Fruit fly (Drosophila melanogaster) whole organism, larva: ENCODE measurements around the gene CG9356.
A peak's percentile ranks its signal among the peaks of the same experiment; 100 is the strongest.

Source experiments
- noc ChIP-seq: fragments of 200-800 bp; sonication (Bioruptor generic); optimal IDR thresholded peaks from 3 replicates; lab custom pipeline; 2019; ENCODE audit warnings: missing biosample characterization, mild to moderate bottlenecking, missing genetic modification characterization, moderate library complexity

Gene CG9356

dm6 chr3R:9404104-9404512 lies at the start of gene CG9356, which contains the start of the genes BBIP1 and CG8135:
Gene CG9356 (minus strand): TSS chr3R:9404269.
Gene BBIP1 (plus strand): TSS chr3R:9404385.
Gene CG8135 (plus strand): TSS chr3R:9404385.
- peak; percentile 65 for TF ChIP-seq noc (tag; lab: Kevin White, UChicago)

- TF ChIP-seq noc (tag; lab: Kevin White, UChicago) = no peak
These were observed 46.6 kb upstream of the CG9356 start for dm6 chr3R:9450672-9451071.

- no peak for TF ChIP-seq noc (tag; lab: Kevin White, UChicago)
These were observed 44.3 kb upstream of the CG9356 start for dm6 chr3R:9448320-9448719.

DNA sequence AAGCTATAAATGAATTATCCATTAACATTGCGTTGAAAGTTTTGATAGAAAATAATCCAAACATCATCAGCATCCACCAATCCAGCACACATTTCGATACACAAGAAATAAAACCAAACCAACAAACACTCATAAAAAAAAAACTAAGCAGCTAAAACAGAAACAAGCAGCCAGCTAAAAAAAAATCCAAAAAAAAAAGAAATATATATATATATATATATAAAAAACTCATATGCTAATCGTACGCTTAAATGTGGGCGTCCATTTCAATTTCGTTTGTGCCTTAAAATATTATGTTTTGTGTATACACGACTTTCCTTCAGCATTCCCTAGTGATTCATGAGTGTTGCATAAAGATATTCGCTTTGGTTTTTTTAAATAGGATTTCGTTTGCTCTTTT lies 37.9 kb upstream of the CG9356 start:
- TF ChIP-seq noc (tag; lab: Kevin White, UChicago) = no peak

DNA sequence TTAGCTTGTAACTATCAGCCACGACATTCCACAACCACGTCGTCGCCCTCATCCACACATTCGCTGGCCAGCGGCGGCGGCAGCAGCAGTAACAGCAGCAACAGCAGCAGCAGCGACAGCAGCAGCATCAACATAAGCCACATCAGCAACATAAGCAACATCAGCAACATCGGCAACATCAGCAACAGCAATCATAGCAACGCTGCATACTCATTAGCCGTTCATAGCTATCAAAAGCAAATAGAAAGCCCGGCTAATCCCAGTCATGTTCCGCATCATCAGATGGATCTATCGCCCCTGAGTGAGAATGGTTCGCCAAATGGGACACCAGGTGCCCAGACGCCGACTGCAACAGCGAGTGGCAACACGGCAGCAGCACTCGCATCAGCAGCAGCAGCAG lies 37.1 kb upstream of the CG9356 start:
- no peak for TF ChIP-seq noc (tag; lab: Kevin White, UChicago)

DNA sequence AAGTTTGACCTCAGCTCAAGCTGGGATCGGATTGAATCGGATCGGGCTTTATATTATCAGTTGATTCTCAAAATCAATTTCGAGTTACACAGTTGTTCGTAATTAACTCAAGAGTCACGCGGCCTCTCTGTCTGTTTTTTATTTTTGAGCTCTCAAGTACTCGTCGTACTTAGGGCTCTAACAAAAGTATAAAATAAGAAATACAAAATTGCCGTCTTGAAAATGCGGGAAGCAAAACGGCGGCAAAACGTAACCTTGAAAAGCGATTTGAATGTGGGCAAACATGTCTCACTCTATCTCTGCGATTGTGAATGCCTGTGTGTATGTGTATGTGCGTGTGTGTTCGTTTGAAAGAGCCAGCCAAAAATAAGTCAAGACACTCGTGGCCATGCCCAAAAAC lies 33.5 kb upstream of the CG9356 start:
- TF ChIP-seq noc (tag; lab: Kevin White, UChicago) = no peak

dm6 chr3R:9436358-9436972 lies 32.4 kb upstream of the CG9356 start:
- TF ChIP-seq noc (tag; lab: Kevin White, UChicago) = peak; percentile 38

DNA sequence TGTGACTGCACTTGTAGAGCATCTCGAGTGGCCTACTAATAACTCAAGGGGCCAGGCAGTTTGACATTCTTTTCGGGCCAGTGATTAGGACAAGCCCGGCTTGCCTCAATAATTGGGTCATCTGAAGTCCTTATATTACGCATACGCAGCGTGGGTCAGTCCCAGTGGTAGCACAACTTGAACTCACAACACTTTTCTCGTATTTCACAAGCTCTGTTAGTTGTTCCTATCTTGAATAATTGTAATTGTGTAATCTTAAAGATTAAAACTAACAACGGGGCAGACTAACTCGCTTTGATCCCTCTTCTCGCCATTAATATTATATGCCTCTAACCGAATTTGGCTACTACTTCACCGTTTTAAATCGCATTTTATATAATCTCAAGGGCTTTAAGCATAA lies 31.8 kb upstream of the CG9356 start:
- TF ChIP-seq noc (tag; lab: Kevin White, UChicago) = no peak

- peak; percentile 91 for TF ChIP-seq noc (tag; lab: Kevin White, UChicago)
These were observed 30.7 kb upstream of the CG9356 start for dm6 chr3R:9434543-9435407.

dm6 chr3R:9433774-9434173 lies 29.7 kb upstream of the CG9356 start:
- no peak for TF ChIP-seq noc (tag; lab: Kevin White, UChicago)

DNA sequence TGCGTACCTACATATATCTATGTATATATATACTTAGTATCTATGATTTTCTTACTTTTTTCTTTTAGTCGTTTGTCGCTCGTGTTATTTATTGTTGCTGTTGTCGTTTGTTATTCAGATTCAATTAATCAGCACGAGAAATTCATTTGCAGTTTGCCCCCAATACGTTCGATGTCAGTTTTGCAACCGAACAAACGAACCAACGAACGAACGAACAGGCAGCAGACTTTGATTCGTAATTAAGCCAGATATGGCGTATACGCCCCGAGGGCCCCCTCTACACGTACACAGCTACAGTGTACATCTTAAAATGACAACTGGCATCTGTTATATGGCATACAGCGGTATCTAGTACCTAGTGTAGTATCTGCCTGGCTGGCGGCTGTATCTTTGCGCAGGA lies 29.2 kb upstream of the CG9356 start:
- no peak for TF ChIP-seq noc (tag; lab: Kevin White, UChicago)

DNA sequence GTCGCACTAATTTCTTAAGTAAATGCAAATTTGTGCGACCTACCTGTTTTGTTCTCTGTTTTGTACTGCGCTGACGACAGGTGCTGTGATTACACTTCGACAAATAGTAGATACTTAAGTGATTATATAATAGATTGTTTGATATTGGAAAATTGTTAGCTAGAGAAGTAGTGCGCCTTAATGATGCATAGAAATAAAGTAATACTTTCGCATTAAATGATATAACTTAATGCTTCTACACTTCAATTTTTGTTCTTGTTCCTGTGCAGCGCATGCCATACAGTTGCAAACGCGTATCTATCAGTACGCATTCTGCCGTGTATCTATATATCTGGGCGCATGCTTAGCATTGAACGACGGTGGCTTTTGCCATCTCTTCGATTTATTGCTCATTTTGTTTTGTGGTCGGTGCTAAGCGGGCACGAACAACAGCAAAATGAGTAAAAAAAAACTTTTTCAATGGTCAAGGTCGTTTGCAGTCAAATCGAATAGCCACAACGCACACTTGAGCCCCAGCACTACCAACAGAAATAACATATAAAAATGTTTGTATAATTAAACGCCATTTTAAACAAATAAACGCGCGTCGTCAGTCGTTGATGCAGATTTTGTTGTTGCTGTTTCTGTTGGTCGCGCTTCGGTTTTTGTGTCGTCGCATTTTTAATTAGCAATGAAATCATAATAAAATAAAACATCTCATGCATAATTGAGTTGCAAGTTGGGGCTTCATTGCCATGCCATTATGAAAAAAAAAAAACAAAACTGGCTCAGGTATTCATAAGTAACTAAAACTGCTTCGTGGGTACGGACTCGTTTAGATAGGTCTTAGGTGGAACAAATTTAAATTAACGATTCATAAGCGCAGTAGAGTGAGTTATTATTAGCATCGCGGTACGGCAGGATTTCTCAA lies 26.5 kb upstream of the CG9356 start:
- peak; percentile 78 for TF ChIP-seq noc (tag; lab: Kevin White, UChicago)

DNA sequence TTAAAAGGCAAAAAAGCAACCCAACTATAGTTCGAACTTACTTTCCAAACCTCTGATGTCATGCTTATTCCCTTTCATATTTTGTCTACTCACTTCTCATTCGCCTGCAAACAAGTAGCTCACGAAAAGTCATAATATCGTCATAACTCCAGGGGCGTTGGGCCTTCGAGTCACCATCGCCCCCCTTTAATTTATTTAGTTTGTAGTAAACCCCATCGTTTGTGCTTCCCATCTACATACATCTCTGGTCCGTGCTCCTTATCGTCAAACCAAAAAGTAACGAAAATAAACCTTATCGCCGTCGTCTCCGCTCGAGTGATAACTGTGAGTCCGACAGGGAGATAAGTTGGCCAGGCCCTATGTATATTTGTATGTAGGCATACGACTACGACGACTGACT lies 24.9 kb upstream of the CG9356 start:
- TF ChIP-seq noc (tag; lab: Kevin White, UChicago) = peak; percentile 90

DNA sequence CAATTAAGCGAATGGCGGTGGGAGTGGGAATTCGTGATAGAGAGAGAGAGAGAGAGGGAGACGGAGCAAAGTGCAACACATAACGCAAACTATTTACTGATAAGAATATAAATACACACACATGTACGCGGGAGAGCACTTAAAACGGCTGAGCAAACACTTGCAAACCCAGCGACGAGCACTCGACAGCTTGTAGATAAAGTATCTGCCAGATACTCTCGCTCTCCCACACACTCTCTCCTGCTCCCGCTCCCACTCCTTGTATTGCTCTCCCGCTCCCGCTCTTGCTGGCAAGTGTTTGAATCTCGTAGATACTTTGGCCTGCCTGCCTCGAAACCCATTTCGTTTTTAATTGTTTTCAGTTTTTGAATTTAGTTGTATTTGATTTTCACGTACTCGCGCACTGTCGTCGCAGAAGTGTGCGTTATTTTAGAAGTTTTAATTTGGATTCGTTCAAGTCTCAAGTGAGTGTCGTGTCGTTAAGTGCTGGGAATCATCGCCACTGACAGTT lies 24.2 kb upstream of the CG9356 start:
- no peak for TF ChIP-seq noc (tag; lab: Kevin White, UChicago)

dm6 chr3R:9427328-9427727 lies 23.3 kb upstream of the CG9356 start:
- no peak for TF ChIP-seq noc (tag; lab: Kevin White, UChicago)
